Worm (Caenorhabditis elegans) whole organism, young adult: Measurements from ENCODE around the gene str-229.

Source experiments
- F22D6.2 ChIP-seq: sonication (generic microtip); optimal IDR thresholded peaks from 2 replicates; lab custom pipeline; 2016; ENCODE audit warnings: mild to moderate bottlenecking, missing genetic modification characterization, missing compliant biosample characterization
- ama-1 ChIP-seq, 3 experiments: fragments of 150-350 bp in 1 of 3; sonication (generic microtip) in 2 of 3; optimal IDR thresholded peaks; 2 replicates each; lab custom pipeline; 2014 to 2018; ENCODE audit warnings: missing biosample characterization in 2 of 3, missing genetic modification characterization in 2 of 3, missing genetic modification reagents in 2 of 3
- ceh-100 ChIP-seq: fragments of 200-800 bp; sonication (Bioruptor generic); IDR thresholded peaks from 2 replicates; pipeline ENCODE4 v1.3.6; 2022; ENCODE audit warnings: missing genetic modification reagents, missing genetic modification characterization, missing compliant biosample characterization
- ceh-58 ChIP-seq: fragments of 200-800 bp; sonication (Bioruptor generic); IDR thresholded peaks from 2 replicates; pipeline ENCODE4 v1.3.6; 2022; ENCODE audit warnings: missing genetic modification characterization, missing compliant biosample characterization
- fkh-3 ChIP-seq: sonication (generic microtip); optimal IDR thresholded peaks from 2 replicates; lab custom pipeline; 2016; ENCODE audit warnings: mild to moderate bottlenecking, missing genetic modification characterization, missing compliant biosample characterization
- hlh-26 ChIP-seq: fragments of 200-800 bp; sonication (Bioruptor generic); conservative IDR thresholded peaks from 2 replicates; pipeline ENCODE4 v1.3.6; 2022; ENCODE audit warnings: missing genetic modification reagents, missing genetic modification characterization, missing compliant biosample characterization
- hmg-1.2 ChIP-seq: fragments of 200-800 bp; sonication (Bioruptor generic); IDR thresholded peaks from 2 replicates; pipeline ENCODE4 v1.3.6; 2022; ENCODE audit warnings: missing genetic modification reagents, missing genetic modification characterization, missing compliant biosample characterization
- hrde-1 ChIP-seq: sonication (generic microtip); optimal IDR thresholded peaks from 2 replicates; lab custom pipeline; 2016; ENCODE audit warnings: missing genetic modification characterization, mild to moderate bottlenecking, missing compliant biosample characterization, moderate library complexity, missing genotype, missing genetic modification reagents, borderline replicate concordance
- mel-28 ChIP-seq: sonication (generic microtip); optimal IDR thresholded peaks from 2 replicates; lab custom pipeline; 2016; ENCODE audit warnings: borderline replicate concordance, mild to moderate bottlenecking, missing genetic modification characterization, missing compliant biosample characterization
- nfyb-1 ChIP-seq: fragments of 200-800 bp; sonication (Bioruptor generic); IDR thresholded peaks from 2 replicates; pipeline ENCODE4 v1.3.6; 2022; ENCODE audit warnings: missing genetic modification reagents, missing genetic modification characterization, missing compliant biosample characterization
- snpc-4 ChIP-seq, 5 experiments: fragments of 150-350 bp in 1 of 5; sonication (generic microtip) in 4 of 5; optimal IDR thresholded peaks; 2 replicates each; lab custom pipeline; 2014 to 2018; ENCODE audit warnings: missing genetic modification characterization in 5 of 5, missing biosample characterization in 3 of 5, antibody characterized with exemption in 2 of 5, mild to moderate bottlenecking in 2 of 5, missing compliant biosample characterization in 2 of 5, missing genotype in 2 of 5, moderate library complexity in 2 of 5, missing genetic modification reagents in 1 of 5
- ztf-3 ChIP-seq: fragments of 200-800 bp; sonication (Bioruptor generic); optimal IDR thresholded peaks from 2 replicates; lab custom pipeline; 2018; ENCODE audit warnings: mild to moderate bottlenecking, missing genetic modification characterization, missing compliant biosample characterization

DNA sequence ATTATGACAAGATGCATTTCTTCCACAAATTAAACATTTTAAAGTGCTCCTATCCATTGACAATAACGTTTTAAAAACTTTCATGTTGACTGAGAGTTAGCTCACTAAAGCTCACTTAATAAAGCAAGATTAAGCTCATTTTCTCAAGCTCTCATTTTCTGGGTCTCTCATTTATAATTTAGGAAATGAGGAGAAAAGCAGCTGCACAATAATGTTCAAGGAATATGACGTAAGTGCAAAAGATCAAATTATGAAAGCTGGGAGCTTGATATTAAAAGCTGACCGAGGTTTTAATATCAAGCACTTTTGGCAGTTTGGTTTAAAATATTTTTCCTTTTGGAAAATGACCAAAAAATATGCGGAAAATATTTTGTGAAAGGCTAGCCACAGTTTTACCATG is 44.6 kb downstream of the str-229 start, which contains the start of gene nhr-188:
- TF ChIP-seq nfyb-1 (GFP tag; lab: Robert Waterston, UW), result no peak
- no peak for TF ChIP-seq ama-1 (optimal IDR thresholded peaks at IDR 0.05; lab: Kevin White, UChicago)
- no peak for TF ChIP-seq ama-1 (GFP tag; optimal IDR thresholded peaks at IDR 0.05; lab: Kevin White, UChicago)
- no peak for TF ChIP-seq hmg-1.2 (GFP tag; lab: Robert Waterston, UW)
- no peak for TF ChIP-seq snpc-4 (GFP tag; optimal IDR thresholded peaks at IDR 0.05; lab: Kevin White, UChicago)
- no peak for TF ChIP-seq snpc-4 (tag; optimal IDR thresholded peaks at IDR 0.05; lab: Kevin White, UChicago)
- no peak for TF ChIP-seq mel-28 (tag; lab: Kevin White, UChicago)
- TF ChIP-seq ceh-58 (GFP tag; lab: Robert Waterston, UW), result no peak
- no peak for TF ChIP-seq F22D6.2 (tag; lab: Kevin White, UChicago)
- no peak for TF ChIP-seq hlh-26
- no peak for TF ChIP-seq ceh-100 (GFP tag; lab: Robert Waterston, UW)
- no peak for TF ChIP-seq ztf-3
- no peak for TF ChIP-seq fkh-3 (tag; lab: Kevin White, UChicago)
- TF ChIP-seq hrde-1 (tag; lab: Kevin White, UChicago), result no peak
